Fruit fly (Drosophila melanogaster) whole organism, embryonic: ENCODE data around the gene CG14721.

Source experiments
- Bgb ChIP-seq: fragments of 200-800 bp; sonication (Bioruptor generic); IDR thresholded peaks from 2 replicates; pipeline ENCODE4 v1.3.6; 2022; ENCODE audit warnings: missing biosample characterization, missing genetic modification characterization; ENCODE audit not compliant: partially characterized antibody
- CG10543 ChIP-seq: fragments of 200-800 bp; sonication (Bioruptor generic); optimal IDR thresholded peaks from 3 replicates; lab custom pipeline; 2017; ENCODE audit warnings: missing biosample characterization, mild to moderate bottlenecking, missing genetic modification characterization, moderate library complexity
- CG11560 ChIP-seq: fragments of 200-800 bp; sonication (Bioruptor generic); IDR thresholded peaks from 3 replicates; pipeline ENCODE4 v1.3.6; 2022; ENCODE audit warnings: missing biosample characterization, missing genetic modification characterization
- CG11696 ChIP-seq: fragments of 200-800 bp; sonication (Bioruptor generic); IDR thresholded peaks from 2 replicates; pipeline ENCODE4 v1.3.6; 2022; ENCODE audit warnings: missing biosample characterization, missing genetic modification characterization
- CG12219 ChIP-seq: fragments of 200-800 bp; sonication (Bioruptor generic); optimal IDR thresholded peaks from 3 replicates; lab custom pipeline; 2018; ENCODE audit warnings: missing biosample characterization, mild to moderate bottlenecking, missing genetic modification characterization
- CG12942 ChIP-seq: fragments of 200-800 bp; sonication (Bioruptor generic); optimal IDR thresholded peaks from 3 replicates; lab custom pipeline; 2016; ENCODE audit warnings: missing biosample characterization, missing genetic modification characterization
- CG13624 ChIP-seq: fragments of 200-800 bp; sonication (Bioruptor generic); optimal IDR thresholded peaks from 2 replicates; lab custom pipeline; 2016; ENCODE audit warnings: missing biosample characterization, missing genetic modification characterization
- CG17829 ChIP-seq: fragments of 200-800 bp; optimal IDR thresholded peaks from 2 replicates; lab custom pipeline; 2019; ENCODE audit warnings: missing biosample characterization, mild to moderate bottlenecking, missing genetic modification characterization, moderate library complexity
- CG3065 ChIP-seq: fragments of 200-800 bp; sonication (Bioruptor generic); optimal IDR thresholded peaks from 2 replicates; lab custom pipeline; 2016; ENCODE audit warnings: missing biosample characterization, missing genetic modification characterization
- CG34376 ChIP-seq: fragments of 200-800 bp; sonication (Bioruptor generic); optimal IDR thresholded peaks from 2 replicates; lab custom pipeline; 2018; ENCODE audit warnings: missing biosample characterization, mild to moderate bottlenecking, missing genetic modification characterization
- CG3838 ChIP-seq: fragments of 200-800 bp; sonication (Bioruptor generic); optimal IDR thresholded peaks from 3 replicates; lab custom pipeline; 2016; ENCODE audit warnings: missing biosample characterization, missing genetic modification characterization
- CG3847 ChIP-seq: fragments of 200-800 bp; sonication (Bioruptor generic); IDR thresholded peaks from 2 replicates; pipeline ENCODE4 v1.3.6; 2022; ENCODE audit warnings: missing biosample characterization, missing genetic modification characterization
- CG4360 ChIP-seq: fragments of 200-800 bp; sonication (Bioruptor generic); IDR thresholded peaks from 2 replicates; pipeline ENCODE4 v1.3.6; 2022; ENCODE audit warnings: missing biosample characterization, missing genetic modification characterization
- CG4424 ChIP-seq: fragments of 200-800 bp; sonication (Bioruptor generic); optimal IDR thresholded peaks from 3 replicates; lab custom pipeline; 2016; ENCODE audit warnings: missing biosample characterization, missing genetic modification characterization
- CG4730 ChIP-seq: fragments of 200-800 bp; sonication (Bioruptor generic); IDR thresholded peaks from 2 replicates; pipeline ENCODE4 v1.3.6; 2022; ENCODE audit warnings: missing biosample characterization, missing genetic modification characterization
- CG8281 ChIP-seq: fragments of 200-800 bp; sonication (Bioruptor generic); optimal IDR thresholded peaks from 2 replicates; lab custom pipeline; 2018; ENCODE audit warnings: missing biosample characterization, mild to moderate bottlenecking, missing genetic modification characterization, moderate library complexity
- CG9797 ChIP-seq: fragments of 200-800 bp; sonication (Bioruptor generic); optimal IDR thresholded peaks from 3 replicates; lab custom pipeline; 2018; ENCODE audit warnings: missing biosample characterization, mild to moderate bottlenecking, missing genetic modification characterization
- CoRest ChIP-seq: fragments of 200-800 bp; sonication (Bioruptor generic); optimal IDR thresholded peaks from 3 replicates; lab custom pipeline; 2018; ENCODE audit warnings: missing biosample characterization, mild to moderate bottlenecking, missing genetic modification characterization, moderate library complexity
- Dad ChIP-seq: fragments of 200-800 bp; sonication (Bioruptor generic); optimal IDR thresholded peaks from 3 replicates; lab custom pipeline; 2016; ENCODE audit warnings: missing biosample characterization, missing genetic modification characterization
- Dp ChIP-seq: fragments of 200-800 bp; sonication (Bioruptor generic); optimal IDR thresholded peaks from 2 replicates; lab custom pipeline; 2018; ENCODE audit warnings: missing biosample characterization, mild to moderate bottlenecking, missing genetic modification characterization, moderate library complexity
- Elba2 ChIP-seq: fragments of 200-800 bp; sonication (Bioruptor generic); optimal IDR thresholded peaks from 3 replicates; lab custom pipeline; 2016; ENCODE audit warnings: missing biosample characterization, missing genetic modification characterization
- Ets65A ChIP-seq: fragments of 200-800 bp; sonication (Bioruptor generic); peaks from one replicate; lab custom pipeline; 2016; ENCODE audit warnings: missing biosample characterization, missing genetic modification characterization
- Hand ChIP-seq: fragments of 200-800 bp; sonication (Bioruptor generic); optimal IDR thresholded peaks from 2 replicates; lab custom pipeline; 2017; ENCODE audit warnings: mild to moderate bottlenecking, missing biosample characterization, missing genetic modification reagents, missing genetic modification characterization
- NC2α ChIP-seq: fragments of 200-800 bp; sonication (Bioruptor generic); optimal IDR thresholded peaks from 2 replicates; lab custom pipeline; 2016; ENCODE audit warnings: missing biosample characterization, missing genetic modification characterization
- NK7.1 ChIP-seq: fragments of 200-800 bp; sonication (Bioruptor generic); optimal IDR thresholded peaks from 3 replicates; lab custom pipeline; 2016; ENCODE audit warnings: missing biosample characterization, missing genetic modification characterization
- Pdp1 ChIP-seq, 2 experiments: fragments of 200-800 bp; sonication (Bioruptor generic); optimal IDR thresholded peaks; 3 replicates each; lab custom pipeline; 2016; ENCODE audit warnings: missing biosample characterization in 2 of 2, missing genetic modification characterization in 2 of 2, mild to moderate bottlenecking in 1 of 2, moderate library complexity in 1 of 2
- Poxn ChIP-seq: fragments of 200-800 bp; sonication (Bioruptor generic); IDR thresholded peaks from 2 replicates; pipeline ENCODE4 v1.3.6; 2022; ENCODE audit warnings: missing biosample characterization, missing genetic modification characterization
- Scr ChIP-seq: fragments of 200-800 bp; sonication (Bioruptor generic); IDR thresholded peaks from 2 replicates; pipeline ENCODE4 v1.3.6; 2022; ENCODE audit warnings: missing biosample characterization, missing genetic modification characterization; ENCODE audit not compliant: partially characterized antibody
- Sin3A ChIP-seq: fragments of >200 bp; optimal IDR thresholded peaks from 2 replicates; lab custom pipeline; 2018
- Spps ChIP-seq: fragments of 200-800 bp; sonication (Bioruptor generic); optimal IDR thresholded peaks from 2 replicates; lab custom pipeline; 2018; ENCODE audit warnings: missing biosample characterization, mild to moderate bottlenecking, missing genetic modification characterization
- Taf1 ChIP-seq: fragments of 200-800 bp; sonication (Bioruptor generic); IDR thresholded peaks from 2 replicates; pipeline ENCODE4 v1.3.6; 2022; ENCODE audit warnings: missing biosample characterization, missing genetic modification characterization
- Xrp1 ChIP-seq: fragments of 200-800 bp; sonication (Bioruptor generic); IDR thresholded peaks from 2 replicates; pipeline ENCODE4 v1.3.6; 2022; ENCODE audit warnings: missing biosample characterization, missing genetic modification characterization
- ab ChIP-seq: fragments of 200-800 bp; sonication (Bioruptor generic); optimal IDR thresholded peaks from 2 replicates; lab custom pipeline; 2016; ENCODE audit warnings: missing biosample characterization, missing genetic modification characterization
- chn ChIP-seq: fragments of 200-800 bp; sonication (Bioruptor generic); optimal IDR thresholded peaks from 2 replicates; lab custom pipeline; 2016; ENCODE audit warnings: missing biosample characterization, missing genetic modification characterization
- crc ChIP-seq: fragments of 200-800 bp; sonication (Bioruptor generic); optimal IDR thresholded peaks from 2 replicates; lab custom pipeline; 2016; ENCODE audit warnings: missing biosample characterization, missing genetic modification characterization
- exex ChIP-seq: fragments of 200-800 bp; sonication (Bioruptor generic); optimal IDR thresholded peaks from 4 replicates; lab custom pipeline; 2018; ENCODE audit warnings: missing biosample characterization, mild to moderate bottlenecking, missing genetic modification characterization, moderate library complexity
- ftz-f1 ChIP-seq: fragments of 200-800 bp; sonication (Bioruptor generic); optimal IDR thresholded peaks from 2 replicates; lab custom pipeline; 2016; ENCODE audit warnings: missing biosample characterization, missing genetic modification characterization
- gro ChIP-seq: fragments of 200-800 bp; sonication (Bioruptor generic); optimal IDR thresholded peaks from 2 replicates; lab custom pipeline; 2016; ENCODE audit warnings: missing biosample characterization, missing genetic modification characterization
- inv ChIP-seq: fragments of 200-800 bp; sonication (Bioruptor generic); IDR thresholded peaks from 2 replicates; pipeline ENCODE4 v1.3.6; 2022; ENCODE audit warnings: missing biosample characterization, missing genetic modification characterization; ENCODE audit not compliant: partially characterized antibody
- kay ChIP-seq: fragments of 200-800 bp; sonication (Bioruptor generic); optimal IDR thresholded peaks from 2 replicates; lab custom pipeline; 2016; ENCODE audit warnings: missing biosample characterization, missing genetic modification characterization
- mirr ChIP-seq: fragments of 200-800 bp; sonication (Bioruptor generic); optimal IDR thresholded peaks from 3 replicates; lab custom pipeline; 2018; ENCODE audit warnings: missing biosample characterization, mild to moderate bottlenecking, missing genetic modification characterization
- pros ChIP-seq: fragments of 200-800 bp; sonication (Bioruptor generic); optimal IDR thresholded peaks from 3 replicates; lab custom pipeline; 2019; ENCODE audit warnings: missing biosample characterization, mild to moderate bottlenecking, missing genetic modification characterization, moderate library complexity
- pzg ChIP-seq: fragments of 200-800 bp; sonication (Bioruptor generic); optimal IDR thresholded peaks from 3 replicates; lab custom pipeline; 2018; ENCODE audit warnings: missing biosample characterization, mild to moderate bottlenecking, missing genetic modification characterization, moderate library complexity
- slp2 ChIP-seq: fragments of 200-800 bp; sonication (Bioruptor generic); optimal IDR thresholded peaks from 2 replicates; lab custom pipeline; 2016; ENCODE audit warnings: missing biosample characterization, missing genetic modification characterization
- ssp ChIP-seq: fragments of 200-800 bp; sonication (Bioruptor generic); IDR thresholded peaks from 2 replicates; pipeline ENCODE4 v1.3.6; 2022; ENCODE audit warnings: missing biosample characterization, missing genetic modification characterization
- sug ChIP-seq: fragments of 200-800 bp; optimal IDR thresholded peaks from 2 replicates; lab custom pipeline; 2019; ENCODE audit warnings: missing biosample characterization, mild to moderate bottlenecking, missing genetic modification characterization, moderate library complexity
- vnd ChIP-seq: fragments of 200-800 bp; sonication (Bioruptor generic); IDR thresholded peaks from 3 replicates; pipeline ENCODE4 v1.3.6; 2022; ENCODE audit warnings: missing biosample characterization, missing genetic modification characterization; ENCODE audit not compliant: partially characterized antibody
- wdn ChIP-seq: fragments of 200-800 bp; sonication (Bioruptor generic); IDR thresholded peaks from 2 replicates; pipeline ENCODE4 v1.3.6; 2022; ENCODE audit warnings: missing biosample characterization, missing genetic modification characterization
- wor ChIP-seq: fragments of 200-800 bp; sonication (Bioruptor generic); IDR thresholded peaks from 2 replicates; pipeline ENCODE4 v1.3.6; 2022; ENCODE audit warnings: missing biosample characterization, missing genetic modification characterization
- yki ChIP-seq: fragments of >200 bp; optimal IDR thresholded peaks from 3 replicates; lab custom pipeline; 2018

CG14721 gene

dm6 chr3R:11778012-11778865, 43.0 kb downstream of the CG14721 start (continued):
- TF ChIP-seq mirr (GFP tag; lab: Kevin White, UChicago) (peak; percentile 60), CG10543 (GFP tag; lab: Kevin White, UChicago) (peak; percentile 73), CG17829 (tag; lab: Kevin White, UChicago) (peak; percentile 50), kay (peak; percentile 13), CG11560 (tag; lab: Robert Waterston, UW) (no peak), exex (peak; percentile 7), crc (peak; percentile 4), CG4730 (GFP tag; lab: Robert Waterston, UW) (0 out of 2 replicates have a peak, but pooled peaks have one; percentile 20), inv (GFP tag; lab: Robert Waterston, UW) (no peak), gro (GFP tag; lab: Kevin White, UChicago) (peak; percentile 73), Bgb (GFP tag; lab: Robert Waterston, UW) (peak; percentile 59), CG3847 (0 out of 2 replicates have a peak, but pooled peaks have one; percentile 12), CG12219 (GFP tag; lab: Kevin White, UChicago) (no peak), CoRest (tag; lab: Kevin White, UChicago) (peak; percentile 84), wor (no peak; the same call in 1 of the 2 replicates), CG12942 (GFP tag; lab: Kevin White, UChicago) (peak; percentile 37), ab (peak; percentile 30), ssp (GFP tag; lab: Robert Waterston, UW) (peak; percentile 39), yki (lab: Kevin White, UChicago) (peak; percentile 12), CG4424 (peak; percentile 75), pros (GFP tag; lab: Kevin White, UChicago) (peak; percentile 94), Xrp1 (GFP tag; lab: Robert Waterston, UW) (peak; percentile 36; the same call in 1 of the 2 replicates), vnd (GFP tag; lab: Robert Waterston, UW) (0 out of 3 replicates have a peak, but pooled peaks have one; percentile 25), Spps (tag; lab: Kevin White, UChicago) (no peak), Poxn (GFP tag; lab: Robert Waterston, UW) (no peak), CG11696 (GFP tag; lab: Robert Waterston, UW) (no peak), CG8281 (tag; lab: Kevin White, UChicago) (peak; percentile 9), slp2 (no peak), NC2α (GFP tag; lab: Kevin White, UChicago) (peak; percentile 43), CG3838 (GFP tag; lab: Kevin White, UChicago) (peak; percentile 14), Dp (GFP tag; lab: Kevin White, UChicago) (no peak), Dad (peak; percentile 30), CG3065 (GFP tag; lab: Kevin White, UChicago) (peak; percentile 2), pzg (GFP tag; lab: Kevin White, UChicago) (peak; percentile 2), sug (tag; lab: Kevin White, UChicago) (peak; percentile 57), Sin3A (lab: Kevin White, UChicago) (no peak), CG13624 (GFP tag; lab: Kevin White, UChicago) (peak; percentile 52), Scr (peak; percentile 19; the same call in 1 of the 2 replicates), wdn (GFP tag; lab: Robert Waterston, UW) (no peak), CG4360 (GFP tag; lab: Robert Waterston, UW) (no peak; the same call in 1 of the 2 replicates), Elba2 (GFP tag; lab: Kevin White, UChicago) (no peak), Hand (GFP tag; lab: Kevin White, UChicago) (peak; percentile 68), chn (GFP tag; lab: Kevin White, UChicago) (peak; percentile 52), Ets65A (GFP tag; lab: Kevin White, UChicago) (peak; percentile 72), CG34376 (GFP tag; lab: Kevin White, UChicago) (peak; percentile 45), Pdp1 (GFP tag; optimal IDR thresholded peaks at IDR 0.05; lab: Kevin White, UChicago) (peak in 1 of 2 experiments; percentile 42), Taf1 (GFP tag; lab: Robert Waterston, UW) (no peak), NK7.1 (GFP tag; lab: Kevin White, UChicago) (no peak), ftz-f1 (peak; percentile 26), CG9797 (GFP tag; lab: Kevin White, UChicago) (no peak)
